Worm (Caenorhabditis elegans) whole organism, young adult: ENCODE data around the gene E02C12.19.

Experiments used
- B0035.1 ChIP-seq: sonication (generic microtip); optimal IDR thresholded peaks from 2 replicates; lab custom pipeline; 2016; ENCODE audit warnings: missing genetic modification characterization, mild to moderate bottlenecking, missing compliant biosample characterization, missing genotype, missing genetic modification reagents
- F10E7.11 ChIP-seq: sonication (generic microtip); optimal IDR thresholded peaks from 2 replicates; lab custom pipeline; 2017; ENCODE audit warnings: mild to moderate bottlenecking, missing genetic modification characterization, moderate library complexity, missing compliant biosample characterization
- F22D6.2 ChIP-seq: sonication (generic microtip); optimal IDR thresholded peaks from 2 replicates; lab custom pipeline; 2016; ENCODE audit warnings: mild to moderate bottlenecking, missing genetic modification characterization, missing compliant biosample characterization
- F23B12.7 ChIP-seq: sonication (generic microtip); optimal IDR thresholded peaks from 2 replicates; lab custom pipeline; 2017; ENCODE audit warnings: missing genetic modification characterization, mild to moderate bottlenecking, missing compliant biosample characterization, antibody characterized with exemption, moderate library complexity; ENCODE audit not compliant: insufficient read depth
- Y53F4B.3 ChIP-seq: fragments of 200-800 bp; sonication (Bioruptor generic); IDR thresholded peaks from 2 replicates; pipeline ENCODE4 v1.3.6; 2022; ENCODE audit warnings: missing genetic modification reagents, missing genetic modification characterization, missing compliant biosample characterization
- Y95B8A.8 ChIP-seq: fragments of 200-800 bp; sonication (Bioruptor generic); IDR thresholded peaks from 2 replicates; pipeline ENCODE4 v1.3.6; 2022; ENCODE audit warnings: missing genetic modification reagents, missing genetic modification characterization, missing compliant biosample characterization
- aptf-3 ChIP-seq: fragments of 200-800 bp; sonication (Bioruptor generic); IDR thresholded peaks from 2 replicates; pipeline ENCODE4 v1.3.6; 2022; ENCODE audit warnings: missing genetic modification characterization, missing compliant biosample characterization
- atf-7 ChIP-seq: sonication (generic microtip); optimal IDR thresholded peaks from 2 replicates; lab custom pipeline; 2017; ENCODE audit warnings: mild to moderate bottlenecking, missing genetic modification characterization, missing compliant biosample characterization
- athp-1 ChIP-seq: sonication (generic microtip); optimal IDR thresholded peaks from 2 replicates; lab custom pipeline; 2017; ENCODE audit warnings: mild to moderate bottlenecking, missing genetic modification characterization, missing compliant biosample characterization
- attf-3 ChIP-seq: fragments of 200-800 bp; sonication (Bioruptor generic); conservative IDR thresholded peaks from 2 replicates; pipeline ENCODE4 v1.3.6; 2022; ENCODE audit warnings: missing genetic modification reagents, missing genetic modification characterization, missing compliant biosample characterization
- attf-5 ChIP-seq: fragments of 200-800 bp; sonication (Bioruptor generic); optimal IDR thresholded peaks from 2 replicates; lab custom pipeline; 2018; ENCODE audit warnings: mild to moderate bottlenecking, missing genetic modification characterization, missing compliant biosample characterization
- bed-2 ChIP-seq: fragments of 200-800 bp; sonication (Bioruptor generic); IDR thresholded peaks from 2 replicates; pipeline ENCODE4 v1.3.6; 2022; ENCODE audit warnings: missing genetic modification reagents, missing genetic modification characterization, missing compliant biosample characterization
- ccch-3 ChIP-seq: fragments of 200-800 bp; sonication (Bioruptor generic); optimal IDR thresholded peaks from 2 replicates; lab custom pipeline; 2018; ENCODE audit warnings: mild to moderate bottlenecking, missing genetic modification characterization, missing compliant biosample characterization
- cebp-1 ChIP-seq, 2 experiments: fragments of 200-800 bp in 1 of 2; sonication (Bioruptor generic) in 1 of 2; sonication (generic microtip) in 1 of 2; IDR thresholded peaks in 1 of 2; optimal IDR thresholded peaks in 1 of 2; 2 replicates each; pipeline versions ENCODE4 v1.3.6 to Lab custom; 2017 to 2022; ENCODE audit warnings: missing compliant biosample characterization in 2 of 2, missing genetic modification characterization in 2 of 2, mild to moderate bottlenecking in 1 of 2, missing genetic modification reagents in 1 of 2, moderate library complexity in 1 of 2
- ceh-27 ChIP-seq: fragments of 200-800 bp; sonication (Bioruptor generic); optimal IDR thresholded peaks from 2 replicates; lab custom pipeline; 2018; ENCODE audit warnings: mild to moderate bottlenecking, missing genetic modification characterization, moderate library complexity, missing compliant biosample characterization
- ceh-79 ChIP-seq: sonication (generic microtip); optimal IDR thresholded peaks from 2 replicates; lab custom pipeline; 2017; ENCODE audit warnings: mild to moderate bottlenecking, missing genetic modification characterization, missing compliant biosample characterization
- ceh-91 ChIP-seq: fragments of 200-800 bp; sonication (Bioruptor generic); IDR thresholded peaks from 2 replicates; pipeline ENCODE4 v1.3.6; 2022; ENCODE audit warnings: missing genetic modification reagents, missing genetic modification characterization, missing compliant biosample characterization
- die-1 ChIP-seq: sonication (generic microtip); optimal IDR thresholded peaks from 2 replicates; lab custom pipeline; 2016; ENCODE audit warnings: missing genotype, mild to moderate bottlenecking, missing genetic modification characterization, missing compliant biosample characterization
- dpff-1 ChIP-seq: sonication (generic microtip); optimal IDR thresholded peaks from 2 replicates; lab custom pipeline; 2017; ENCODE audit warnings: mild to moderate bottlenecking, missing genetic modification characterization, missing compliant biosample characterization
- egl-18 ChIP-seq: fragments of 200-800 bp; sonication (Bioruptor generic); IDR thresholded peaks from 2 replicates; pipeline ENCODE4 v1.3.6; 2022; ENCODE audit warnings: missing genetic modification reagents, missing genetic modification characterization, missing compliant biosample characterization
- fkh-3 ChIP-seq: sonication (generic microtip); optimal IDR thresholded peaks from 2 replicates; lab custom pipeline; 2016; ENCODE audit warnings: mild to moderate bottlenecking, missing genetic modification characterization, missing compliant biosample characterization
- him-1 ChIP-seq: sonication (generic microtip); optimal IDR thresholded peaks from 2 replicates; lab custom pipeline; 2016; ENCODE audit warnings: missing genotype, missing genetic modification reagents, missing genetic modification characterization, missing compliant biosample characterization
- hlh-12 ChIP-seq: sonication (generic microtip); optimal IDR thresholded peaks from 2 replicates; lab custom pipeline; 2016; ENCODE audit warnings: missing genetic modification characterization, missing compliant biosample characterization
- hlh-26 ChIP-seq: fragments of 200-800 bp; sonication (Bioruptor generic); conservative IDR thresholded peaks from 2 replicates; pipeline ENCODE4 v1.3.6; 2022; ENCODE audit warnings: missing genetic modification reagents, missing genetic modification characterization, missing compliant biosample characterization
- lag-1 ChIP-seq: fragments of 200-800 bp; sonication (Bioruptor generic); IDR thresholded peaks from 2 replicates; pipeline ENCODE4 v1.3.6; 2022; ENCODE audit warnings: missing genetic modification reagents, missing genetic modification characterization, missing compliant biosample characterization
- let-526 ChIP-seq: fragments of 200-800 bp; sonication (Bioruptor generic); IDR thresholded peaks from 2 replicates; pipeline ENCODE4 v1.3.6; 2022; ENCODE audit warnings: missing genetic modification reagents, missing genetic modification characterization, missing compliant biosample characterization
- lin-26 ChIP-seq: fragments of 200-800 bp; sonication (Bioruptor generic); IDR thresholded peaks from 2 replicates; pipeline ENCODE4 v1.3.6; 2022; ENCODE audit warnings: missing genetic modification reagents, missing genetic modification characterization, missing compliant biosample characterization
- lin-35 ChIP-seq, 3 experiments: fragments of 150-350 bp in 2 of 3; sonication (generic microtip) in 1 of 3; optimal IDR thresholded peaks; 2 replicates each; lab custom pipeline; 2014 to 2018; ENCODE audit warnings: missing biosample characterization in 3 of 3, missing genetic modification characterization in 3 of 3, missing genetic modification reagents in 3 of 3
- lir-1 ChIP-seq: fragments of 200-800 bp; sonication (Bioruptor generic); conservative IDR thresholded peaks from 2 replicates; pipeline ENCODE4 v1.3.6; 2022; ENCODE audit warnings: missing genetic modification reagents, missing genetic modification characterization, missing compliant biosample characterization
- lsl-1 ChIP-seq: fragments of 200-800 bp; sonication (Bioruptor generic); optimal IDR thresholded peaks from 2 replicates; lab custom pipeline; 2018; ENCODE audit warnings: mild to moderate bottlenecking, missing genetic modification characterization, moderate library complexity, missing compliant biosample characterization
- lsy-27 ChIP-seq: sonication (generic microtip); optimal IDR thresholded peaks from 2 replicates; lab custom pipeline; 2017; ENCODE audit warnings: missing genetic modification characterization, mild to moderate bottlenecking, missing compliant biosample characterization, antibody characterized with exemption, missing genotype, borderline replicate concordance; ENCODE audit not compliant: insufficient read depth
- madf-6 ChIP-seq: fragments of 200-800 bp; sonication (Bioruptor generic); IDR thresholded peaks from 2 replicates; pipeline ENCODE4 v1.3.6; 2022; ENCODE audit warnings: missing genetic modification reagents, missing genetic modification characterization, missing compliant biosample characterization
- mel-28 ChIP-seq: sonication (generic microtip); optimal IDR thresholded peaks from 2 replicates; lab custom pipeline; 2016; ENCODE audit warnings: borderline replicate concordance, mild to moderate bottlenecking, missing genetic modification characterization, missing compliant biosample characterization
- mes-4 ChIP-seq: sonication (generic microtip); optimal IDR thresholded peaks from 2 replicates; lab custom pipeline; 2016; ENCODE audit warnings: missing genotype, missing genetic modification characterization, missing compliant biosample characterization
- nhr-120 ChIP-seq: fragments of 200-800 bp; sonication (Bioruptor generic); IDR thresholded peaks from 2 replicates; pipeline ENCODE4 v1.3.6; 2022; ENCODE audit warnings: missing genetic modification characterization, missing compliant biosample characterization
- nhr-80 ChIP-seq: sonication (generic microtip); optimal IDR thresholded peaks from 2 replicates; lab custom pipeline; 2016; ENCODE audit warnings: missing genetic modification characterization, missing compliant biosample characterization
- rcor-1 ChIP-seq: fragments of 200-800 bp; sonication (Bioruptor generic); IDR thresholded peaks from 2 replicates; pipeline ENCODE4 v1.3.6; 2022; ENCODE audit warnings: missing genetic modification reagents, missing genetic modification characterization, missing compliant biosample characterization
- rec-8 ChIP-seq, 2 experiments: sonication (generic microtip); optimal IDR thresholded peaks; 2 replicates each; lab custom pipeline; 2016; ENCODE audit warnings: mild to moderate bottlenecking in 2 of 2, missing genetic modification characterization in 2 of 2, missing genetic modification reagents in 2 of 2, missing genotype in 2 of 2, missing biosample characterization in 1 of 2, missing compliant biosample characterization in 1 of 2, moderate library complexity in 1 of 2
- snpc-4 ChIP-seq, 5 experiments: fragments of 150-350 bp in 1 of 5; sonication (generic microtip) in 4 of 5; optimal IDR thresholded peaks; 2 replicates each; lab custom pipeline; 2014 to 2018; ENCODE audit warnings: missing genetic modification characterization in 5 of 5, missing biosample characterization in 3 of 5, antibody characterized with exemption in 2 of 5, mild to moderate bottlenecking in 2 of 5, missing compliant biosample characterization in 2 of 5, missing genotype in 2 of 5, moderate library complexity in 2 of 5, missing genetic modification reagents in 1 of 5
- tbx-9 ChIP-seq: sonication (generic microtip); optimal IDR thresholded peaks from 2 replicates; lab custom pipeline; 2016; ENCODE audit warnings: borderline replicate concordance, missing genetic modification characterization, inconsistent platforms, missing compliant biosample characterization
- ztf-18 ChIP-seq: sonication (generic microtip); optimal IDR thresholded peaks from 2 replicates; lab custom pipeline; 2016; ENCODE audit warnings: missing genotype, mild to moderate bottlenecking, missing genetic modification characterization, missing compliant biosample characterization
- ztf-25 ChIP-seq: fragments of 200-800 bp; sonication (Bioruptor generic); IDR thresholded peaks from 2 replicates; pipeline ENCODE4 v1.3.6; 2022; ENCODE audit warnings: missing genetic modification reagents, missing genetic modification characterization, missing compliant biosample characterization
- ztf-26 ChIP-seq: sonication (generic microtip); optimal IDR thresholded peaks from 2 replicates; lab custom pipeline; 2017; ENCODE audit warnings: missing genetic modification characterization, missing compliant biosample characterization
- ztf-3 ChIP-seq: fragments of 200-800 bp; sonication (Bioruptor generic); optimal IDR thresholded peaks from 2 replicates; lab custom pipeline; 2018; ENCODE audit warnings: mild to moderate bottlenecking, missing genetic modification characterization, missing compliant biosample characterization

The E02C12.19 gene

DNA sequence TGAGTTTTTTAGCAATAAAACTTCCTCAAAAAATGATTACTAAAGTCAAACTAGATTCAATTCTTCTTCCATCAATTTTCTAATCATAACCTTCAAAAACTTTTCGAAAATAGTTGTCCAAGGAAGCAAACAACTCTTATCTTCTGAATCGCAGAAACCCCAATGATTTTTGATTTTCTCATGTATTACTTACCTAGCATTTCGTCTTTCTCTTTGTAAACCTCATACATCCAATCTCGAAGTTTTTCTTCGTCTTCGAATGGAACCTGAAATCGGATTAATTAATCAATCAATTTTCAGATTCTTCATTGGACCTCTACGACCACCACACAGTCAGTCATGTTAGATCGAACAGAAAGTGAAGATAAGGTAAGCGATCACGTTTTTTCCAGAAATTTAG lies 47.6 kb downstream of the E02C12.19 start, which contains the start of gene K07B1.4 (continued):
- TF ChIP-seq Y53F4B.3 (no peak), aptf-3 (GFP tag; lab: Robert Waterston, UW) (no peak)

ce11 chrV:9327691-9328090 lies 48.6 kb downstream of the E02C12.19 start:
- TF ChIP-seq lir-1 (GFP tag; lab: Robert Waterston, UW) = no peak
- no peak for TF ChIP-seq ztf-18
- no peak for TF ChIP-seq lin-35 (GFP tag; optimal IDR thresholded peaks at IDR 0.05; lab: Kevin White, UChicago)
- TF ChIP-seq lin-26 (GFP tag; lab: Robert Waterston, UW) = 0 out of 2 replicates have a peak, but pooled peaks have one; percentile 7
- no peak for TF ChIP-seq lag-1 (GFP tag; lab: Robert Waterston, UW)
- TF ChIP-seq atf-7 (tag; lab: Kevin White, UChicago) = peak; percentile 48
- TF ChIP-seq mel-28 = no peak
- no peak for TF ChIP-seq tbx-9 (tag; lab: Kevin White, UChicago)
- peak; percentile 30 for TF ChIP-seq ztf-26
- no peak for TF ChIP-seq F10E7.11 (tag; lab: Kevin White, UChicago)
- no peak for TF ChIP-seq fkh-3
- no peak for TF ChIP-seq lsy-27 (tag; lab: Kevin White, UChicago)
- peak; percentile 74 for TF ChIP-seq nhr-80 (tag; lab: Kevin White, UChicago)
- TF ChIP-seq dpff-1 (tag; lab: Kevin White, UChicago) = no peak
- TF ChIP-seq lsl-1 (GFP tag; lab: Kevin White, UChicago) = no peak

- TF ChIP-seq rec-8 (tag; optimal IDR thresholded peaks at IDR 0.05; lab: Kevin White, UChicago) (peak in 1 of 2 experiments; percentile 23), F22D6.2 (tag; lab: Kevin White, UChicago) (no peak), athp-1 (peak; percentile 24), dpff-1 (tag; lab: Kevin White, UChicago) (peak; percentile 4), B0035.1 (tag; lab: Kevin White, UChicago) (no peak), him-1 (peak; percentile 79), mes-4 (tag; lab: Kevin White, UChicago) (no peak), ztf-3 (GFP tag; lab: Kevin White, UChicago) (no peak), lag-1 (GFP tag; lab: Robert Waterston, UW) (no peak), bed-2 (GFP tag; lab: Robert Waterston, UW) (no peak), hlh-12 (tag; lab: Kevin White, UChicago) (no peak), die-1 (tag; lab: Kevin White, UChicago) (no peak), madf-6 (GFP tag; lab: Robert Waterston, UW) (0 out of 2 replicates have a peak, but pooled peaks have one; percentile 21), lsy-27 (tag; lab: Kevin White, UChicago) (no peak), ceh-27 (GFP tag; lab: Kevin White, UChicago) (no peak), egl-18 (GFP tag; lab: Robert Waterston, UW) (no peak), attf-5 (GFP tag; lab: Kevin White, UChicago) (no peak), F23B12.7 (tag; lab: Kevin White, UChicago) (no peak), snpc-4 (GFP tag; optimal IDR thresholded peaks at IDR 0.05; lab: Kevin White, UChicago) (no peak), snpc-4 (tag; optimal IDR thresholded peaks at IDR 0.05; lab: Kevin White, UChicago) (peak in 1 of 4 experiments; percentile 13), lin-35 (GFP tag; optimal IDR thresholded peaks at IDR 0.05; lab: Kevin White, UChicago) (peak in 1 of 3 experiments; percentile 12), ceh-79 (no peak), cebp-1 (GFP tag; IDR thresholded peaks at IDR 0.05; lab: Robert Waterston, UW) (peak; percentile 49; the same call in 1 of the 2 replicates), cebp-1 (tag; optimal IDR thresholded peaks at IDR 0.05; lab: Kevin White, UChicago) (peak; percentile 43), ccch-3 (no peak), Y95B8A.8 (GFP tag; lab: Robert Waterston, UW) (no peak), ztf-25 (GFP tag; lab: Robert Waterston, UW) (no peak), ceh-91 (GFP tag; lab: Robert Waterston, UW) (no peak), rcor-1 (no peak), attf-3 (GFP tag; lab: Robert Waterston, UW) (no peak), hlh-26 (GFP tag; lab: Robert Waterston, UW) (no peak), nhr-120 (no peak), let-526 (no peak)
Measured at ce11 chrV:9326903-9327302, 49.4 kb downstream of the E02C12.19 start.
